Worm (Caenorhabditis elegans): ENCODE data around the gene T05A7.7.

Gene T05A7.7

ce11 chrII:4674188-4674587, 7.1 kb downstream of the T05A7.7 start:
- TF ChIP-seq sma-9 (GFP tag; optimal IDR thresholded peaks at IDR 0.05) = peak; percentile 77
- TF ChIP-seq sma-9 (tag; optimal IDR thresholded peaks at IDR 0.05) = no peak
- no peak for TF ChIP-seq C34F6.9 (tag; optimal IDR thresholded peaks at IDR 0.05)
- TF ChIP-seq fos-1 (tag; optimal IDR thresholded peaks at IDR 0.05) = peak; percentile 96
- no peak for TF ChIP-seq skn-1 (tag; optimal IDR thresholded peaks at IDR 0.05)
- no peak for TF ChIP-seq mbf-1 (tag; optimal IDR thresholded peaks at IDR 0.05)
- TF ChIP-seq nhr-77 (tag; optimal IDR thresholded peaks at IDR 0.05) = no peak
- no peak for TF ChIP-seq egl-27 (tag; optimal IDR thresholded peaks at IDR 0.05)
- no peak for TF ChIP-seq Y55F3AM.14 (GFP tag; optimal IDR thresholded peaks at IDR 0.05)
- no peak for TF ChIP-seq gmeb-1 (tag; optimal IDR thresholded peaks at IDR 0.05)

DNA sequence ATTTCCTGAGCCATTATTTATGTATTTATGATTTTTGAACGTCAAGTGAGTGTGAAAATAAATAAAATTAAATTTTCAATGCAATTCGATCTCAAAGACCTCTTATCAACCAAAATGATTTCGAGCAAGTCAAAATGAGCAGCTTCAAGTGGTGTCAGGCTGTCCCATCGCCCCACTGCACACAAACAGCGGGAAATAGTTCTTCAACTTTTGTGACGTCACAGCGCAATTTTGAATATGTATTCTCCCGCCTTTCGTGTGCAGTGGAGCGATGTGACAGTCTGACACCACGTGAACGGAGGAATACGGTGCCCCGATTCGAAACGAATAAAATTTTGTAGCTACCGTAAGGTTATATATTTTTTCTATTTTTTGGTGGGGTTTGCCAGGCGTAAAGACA, 7.6 kb downstream of the T05A7.7 start:
- TF ChIP-seq dmd-4 (tag; optimal IDR thresholded peaks at IDR 0.05) (no peak), mbf-1 (tag; optimal IDR thresholded peaks at IDR 0.05) (no peak), unc-39 (tag; optimal IDR thresholded peaks at IDR 0.05) (no peak), elt-3 (tag; optimal IDR thresholded peaks at IDR 0.05) (no peak), nhr-6 (tag; optimal IDR thresholded peaks at IDR 0.05) (no peak), ztf-11 (tag; optimal IDR thresholded peaks at IDR 0.05) (no peak), elt-1 (tag; optimal IDR thresholded peaks at IDR 0.05) (no peak), nhr-12 (tag; optimal IDR thresholded peaks at IDR 0.05) (no peak), zag-1 (tag; optimal IDR thresholded peaks at IDR 0.05) (no peak), alr-1 (tag; optimal IDR thresholded peaks at IDR 0.05) (no peak), ceh-82 (tag; optimal IDR thresholded peaks at IDR 0.05) (no peak), lsy-2 (tag; optimal IDR thresholded peaks at IDR 0.05) (no peak), unc-55 (GFP tag; optimal IDR thresholded peaks at IDR 0.05) (no peak), mab-5 (tag; optimal IDR thresholded peaks at IDR 0.05) (no peak), ZK546.5 (tag; optimal IDR thresholded peaks at IDR 0.05) (no peak), sma-3 (GFP tag; optimal IDR thresholded peaks at IDR 0.05) (no peak), nhr-77 (tag; optimal IDR thresholded peaks at IDR 0.05) (no peak), nhr-237 (tag; optimal IDR thresholded peaks at IDR 0.05) (no peak), R02D3.7 (tag; optimal IDR thresholded peaks at IDR 0.05) (no peak), ceh-16 (tag; optimal IDR thresholded peaks at IDR 0.05) (no peak)

- TF ChIP-seq unc-55 (GFP tag; optimal IDR thresholded peaks at IDR 0.05) = no peak
- TF ChIP-seq peb-1 (tag; optimal IDR thresholded peaks at IDR 0.05) = no peak
- no peak for TF ChIP-seq ztf-4 (tag; optimal IDR thresholded peaks at IDR 0.05)
- TF ChIP-seq egl-27 (tag; optimal IDR thresholded peaks at IDR 0.05) = no peak
- no peak for TF ChIP-seq ceh-16 (tag; optimal IDR thresholded peaks at IDR 0.05)
- no peak for TF ChIP-seq sma-9 (GFP tag; optimal IDR thresholded peaks at IDR 0.05)
- no peak for TF ChIP-seq sma-9 (tag; optimal IDR thresholded peaks at IDR 0.05)
- TF ChIP-seq lin-39 (tag; optimal IDR thresholded peaks at IDR 0.05) = no peak
- no peak for TF ChIP-seq nhr-11 (tag; optimal IDR thresholded peaks at IDR 0.05)
- no peak for TF ChIP-seq nhr-25 (tag; optimal IDR thresholded peaks at IDR 0.05)
- no peak for TF ChIP-seq blmp-1 (tag; optimal IDR thresholded peaks at IDR 0.05; ENCODE audit: insufficient read depth)
- TF ChIP-seq aly-2 (tag; optimal IDR thresholded peaks at IDR 0.05) = no peak
- TF ChIP-seq Y55F3AM.14 (GFP tag; optimal IDR thresholded peaks at IDR 0.05) = no peak
- no peak for TF ChIP-seq C34F6.9 (tag; optimal IDR thresholded peaks at IDR 0.05)
- no peak for TF ChIP-seq zag-1 (tag; optimal IDR thresholded peaks at IDR 0.05)
- TF ChIP-seq nhr-12 (tag; optimal IDR thresholded peaks at IDR 0.05) = no peak
- TF ChIP-seq crh-2 (tag; optimal IDR thresholded peaks at IDR 0.05) = no peak
- no peak for TF ChIP-seq nhr-77 (tag; optimal IDR thresholded peaks at IDR 0.05)
- no peak for TF ChIP-seq ceh-82 (tag; optimal IDR thresholded peaks at IDR 0.05)
- no peak for TF ChIP-seq nhr-21 (tag; optimal IDR thresholded peaks at IDR 0.05)
- TF ChIP-seq nhr-6 (tag; optimal IDR thresholded peaks at IDR 0.05) = no peak
These were observed 8.0 kb downstream of the T05A7.7 start for ce11 chrII:4673242-4673641.

DNA sequence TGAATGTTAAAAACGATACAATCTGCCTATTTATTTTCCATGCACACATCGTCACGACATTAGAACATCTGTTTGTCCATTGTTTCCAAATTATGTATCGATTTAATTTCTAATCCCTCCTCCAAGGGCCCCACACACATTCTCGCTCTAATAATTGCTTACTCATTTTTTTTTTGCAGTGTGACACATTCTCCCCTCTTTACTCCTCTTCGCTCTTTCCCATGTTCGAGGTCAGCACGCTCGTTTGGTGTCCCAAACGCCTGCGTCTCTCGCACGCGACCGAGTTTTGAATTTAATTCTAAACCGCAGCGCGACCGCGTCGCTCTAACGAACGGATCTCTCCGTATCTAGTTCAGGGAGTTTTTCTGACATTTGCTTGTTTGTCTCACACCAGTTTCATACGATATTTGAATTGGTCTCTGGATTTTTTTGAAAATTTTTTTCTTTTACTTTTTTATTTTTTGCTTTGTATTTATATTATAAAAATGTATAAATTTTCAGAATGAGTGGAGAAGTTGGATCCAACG, 8.6 kb downstream of the T05A7.7 start, which contains the start of the genes clec-140 and hmg-11:
Gene clec-140, plus strand, starts transcription at position 477 of the 527 bp plus-strand sequence.
Gene hmg-11, plus strand, starts transcription at position 502 of the 527 bp plus-strand sequence.
- TF ChIP-seq nhr-11 (tag; optimal IDR thresholded peaks at IDR 0.05) (no peak), nhr-129 (tag; optimal IDR thresholded peaks at IDR 0.05) (peak; percentile 68), gmeb-1 (tag; optimal IDR thresholded peaks at IDR 0.05) (no peak), ztf-11 (tag; optimal IDR thresholded peaks at IDR 0.05) (no peak), elt-1 (tag; optimal IDR thresholded peaks at IDR 0.05) (no peak), mbf-1 (tag; optimal IDR thresholded peaks at IDR 0.05) (no peak), aly-2 (tag; optimal IDR thresholded peaks at IDR 0.05) (no peak), skn-1 (tag; optimal IDR thresholded peaks at IDR 0.05) (no peak), nhr-25 (tag; optimal IDR thresholded peaks at IDR 0.05) (no peak), F13H6.1 (tag; optimal IDR thresholded peaks at IDR 0.05) (no peak), unc-62 (GFP tag; optimal IDR thresholded peaks at IDR 0.05) (no peak), unc-55 (GFP tag; optimal IDR thresholded peaks at IDR 0.05) (peak; percentile 53), nhr-6 (tag; optimal IDR thresholded peaks at IDR 0.05) (no peak), nhr-23 (tag; optimal IDR thresholded peaks at IDR 0.05) (no peak), ZK546.5 (tag; optimal IDR thresholded peaks at IDR 0.05) (no peak), nhr-21 (tag; optimal IDR thresholded peaks at IDR 0.05) (no peak), nhr-12 (tag; optimal IDR thresholded peaks at IDR 0.05) (no peak), ztf-1 (GFP tag; conservative IDR thresholded peaks at IDR 0.05) (no peak), R02D3.7 (tag; optimal IDR thresholded peaks at IDR 0.05) (no peak), sma-9 (GFP tag; optimal IDR thresholded peaks at IDR 0.05) (no peak), sma-9 (tag; optimal IDR thresholded peaks at IDR 0.05) (no peak), mdl-1 (tag; optimal IDR thresholded peaks at IDR 0.05) (peak; percentile 50 to 60), sem-4 (tag; optimal IDR thresholded peaks at IDR 0.05) (no peak), fos-1 (tag; optimal IDR thresholded peaks at IDR 0.05) (peak; percentile 94), egl-27 (tag; optimal IDR thresholded peaks at IDR 0.05) (peak; percentile 26), ama-1 (optimal IDR thresholded peaks at IDR 0.05) (no peak), lsy-2 (tag; optimal IDR thresholded peaks at IDR 0.05) (no peak), zag-1 (tag; optimal IDR thresholded peaks at IDR 0.05) (peak; percentile 42), sma-3 (GFP tag; optimal IDR thresholded peaks at IDR 0.05) (peak; percentile 26), nhr-237 (tag; optimal IDR thresholded peaks at IDR 0.05) (no peak), ceh-82 (tag; optimal IDR thresholded peaks at IDR 0.05) (no peak)
